Worm (Caenorhabditis elegans) whole organism, L1 larva: ENCODE data around the gene pde-12.

Experiments used
- F16B12.6 ChIP-seq: fragments of 150-350 bp; optimal IDR thresholded peaks from 2 replicates; lab custom pipeline; 2014; ENCODE audit warnings: missing biosample characterization, missing genetic modification characterization
- Y116A8C.19 ChIP-seq: sonication (generic microtip); optimal IDR thresholded peaks from 2 replicates; lab custom pipeline; 2016; ENCODE audit warnings: missing compliant biosample characterization, missing genetic modification characterization, borderline replicate concordance
- aha-1 ChIP-seq: fragments of 150-350 bp; optimal IDR thresholded peaks from 2 replicates; lab custom pipeline; 2014; ENCODE audit warnings: missing biosample characterization, missing genetic modification characterization
- alr-1 ChIP-seq: fragments of 200-800 bp; sonication (Bioruptor generic); optimal IDR thresholded peaks from 2 replicates; lab custom pipeline; 2018; ENCODE audit warnings: borderline replicate concordance, mild to moderate bottlenecking, missing genetic modification characterization, missing compliant biosample characterization
- aly-2 ChIP-seq: fragments of 150-350 bp; optimal IDR thresholded peaks from 2 replicates; lab custom pipeline; 2014; ENCODE audit warnings: missing biosample characterization, missing genetic modification characterization
- ceh-63 ChIP-seq: fragments of 200-800 bp; sonication (Bioruptor generic); optimal IDR thresholded peaks from 2 replicates; lab custom pipeline; 2018; ENCODE audit warnings: mild to moderate bottlenecking, missing genetic modification characterization, missing compliant biosample characterization
- ceh-8 ChIP-seq: fragments of 200-800 bp; sonication (Bioruptor generic); optimal IDR thresholded peaks from 2 replicates; lab custom pipeline; 2018; ENCODE audit warnings: mild to moderate bottlenecking, missing genetic modification characterization, moderate library complexity, missing compliant biosample characterization
- ceh-82 ChIP-seq, 3 experiments: fragments of 150-350 bp in 1 of 3; sonication (generic microtip) in 2 of 3; optimal IDR thresholded peaks; 2 replicates each; lab custom pipeline; 2014 to 2017; ENCODE audit warnings: missing biosample characterization in 3 of 3, missing genetic modification characterization in 3 of 3
- ces-1 ChIP-seq: fragments of 150-350 bp; optimal IDR thresholded peaks from 2 replicates; lab custom pipeline; 2014; ENCODE audit warnings: missing biosample characterization, missing genetic modification reagents, missing genetic modification characterization
- dpl-1 ChIP-seq, 3 experiments: fragments of 150-350 bp in 2 of 3; sonication (generic microtip) in 1 of 3; optimal IDR thresholded peaks; 2 replicates each; lab custom pipeline; 2014 to 2017; ENCODE audit warnings: missing biosample characterization in 3 of 3, missing genetic modification characterization in 3 of 3, missing genetic modification reagents in 3 of 3
- dsc-1 ChIP-seq: sonication (generic microtip); optimal IDR thresholded peaks from 2 replicates; lab custom pipeline; 2016; ENCODE audit warnings: mild to moderate bottlenecking, missing genetic modification characterization, missing compliant biosample characterization
- efl-1 ChIP-seq, 4 experiments: fragments of 150-350 bp; optimal IDR thresholded peaks in 3 of 4; peaks in 1 of 4; 1 replicate in 1 of 4; 2 replicates in 3 of 4; lab custom pipeline; 2014; ENCODE audit warnings: missing biosample characterization in 2 of 4, missing genetic modification characterization in 2 of 4, missing genetic modification reagents in 2 of 4
- egl-27 ChIP-seq, 2 experiments: fragments of 150-350 bp in 1 of 2; sonication (generic microtip); optimal IDR thresholded peaks; 3 replicates each; lab custom pipeline; 2017 to 2018; ENCODE audit warnings: missing biosample characterization in 2 of 2, missing genetic modification characterization in 2 of 2, missing genetic modification reagents in 2 of 2
- elt-2 ChIP-seq: sonication (generic microtip); optimal IDR thresholded peaks from 2 replicates; lab custom pipeline; 2016; ENCODE audit warnings: missing genetic modification characterization, mild to moderate bottlenecking, inconsistent platforms, missing compliant biosample characterization, missing genetic modification reagents
- elt-3 ChIP-seq, 6 experiments: fragments of 150-350 bp in 1 of 6; sonication (generic microtip); optimal IDR thresholded peaks; 2 replicates each; lab custom pipeline; 2017 to 2018; ENCODE audit warnings: missing biosample characterization in 6 of 6, missing genetic modification characterization in 6 of 6, inconsistent platforms in 1 of 6
- fkh-4 ChIP-seq: sonication (generic microtip); optimal IDR thresholded peaks from 2 replicates; lab custom pipeline; 2016; ENCODE audit warnings: missing compliant biosample characterization, missing genetic modification characterization, borderline replicate concordance
- fkh-8 ChIP-seq: sonication (generic microtip); optimal IDR thresholded peaks from 2 replicates; lab custom pipeline; 2016; ENCODE audit warnings: mild to moderate bottlenecking, missing genetic modification characterization, missing compliant biosample characterization
- fos-1 ChIP-seq: fragments of 150-350 bp; optimal IDR thresholded peaks from 2 replicates; lab custom pipeline; 2014; ENCODE audit warnings: missing biosample characterization, missing genetic modification characterization
- hlh-17 ChIP-seq: fragments of 200-800 bp; sonication (Bioruptor generic); optimal IDR thresholded peaks from 2 replicates; lab custom pipeline; 2018; ENCODE audit warnings: missing genetic modification characterization, mild to moderate bottlenecking, missing compliant biosample characterization, moderate library complexity, borderline replicate concordance
- hlh-4 ChIP-seq: sonication (generic microtip); optimal IDR thresholded peaks from 2 replicates; lab custom pipeline; 2016; ENCODE audit warnings: mild to moderate bottlenecking, missing genetic modification characterization, missing compliant biosample characterization
- irx-1 ChIP-seq: sonication (generic microtip); optimal IDR thresholded peaks from 2 replicates; lab custom pipeline; 2016; ENCODE audit warnings: missing genetic modification characterization, missing compliant biosample characterization
- isw-1 ChIP-seq: fragments of 200-800 bp; sonication (Bioruptor generic); IDR thresholded peaks from 2 replicates; pipeline ENCODE4 v1.3.6; 2022; ENCODE audit warnings: missing genetic modification characterization, missing compliant biosample characterization
- jun-1 ChIP-seq: fragments of 150-350 bp; optimal IDR thresholded peaks from 2 replicates; lab custom pipeline; 2014; ENCODE audit warnings: missing biosample characterization, missing genetic modification reagents, missing genetic modification characterization
- lin-15B ChIP-seq: fragments of 150-350 bp; sonication (generic microtip); optimal IDR thresholded peaks from 3 replicates; lab custom pipeline; 2014; ENCODE audit warnings: missing biosample characterization, missing genetic modification characterization
- lin-35 ChIP-seq, 2 experiments: fragments of 150-350 bp; optimal IDR thresholded peaks; 2 replicates each; lab custom pipeline; 2014; ENCODE audit warnings: missing biosample characterization in 2 of 2, missing genetic modification characterization in 2 of 2, missing genetic modification reagents in 2 of 2
- lin-39 ChIP-seq: fragments of 150-350 bp; optimal IDR thresholded peaks from 2 replicates; lab custom pipeline; 2014; ENCODE audit warnings: missing biosample characterization, missing genetic modification reagents, missing genetic modification characterization
- lir-3 ChIP-seq: sonication (generic microtip); optimal IDR thresholded peaks from 2 replicates; lab custom pipeline; 2016; ENCODE audit warnings: mild to moderate bottlenecking, missing genetic modification characterization, moderate library complexity, missing compliant biosample characterization; ENCODE audit not compliant: poor library complexity
- lsy-2 ChIP-seq, 2 experiments: fragments of 150-350 bp; optimal IDR thresholded peaks; 2 replicates each; lab custom pipeline; 2014; ENCODE audit warnings: missing biosample characterization in 2 of 2, missing genetic modification characterization in 2 of 2
- mdl-1 ChIP-seq, 2 experiments: fragments of 150-350 bp; optimal IDR thresholded peaks; 2 replicates each; lab custom pipeline; 2014 to 2017; ENCODE audit warnings: missing biosample characterization in 2 of 2, missing genetic modification characterization in 2 of 2, inconsistent platforms in 1 of 2
- mep-1 ChIP-seq: fragments of 150-350 bp; optimal IDR thresholded peaks from 2 replicates; lab custom pipeline; 2014; ENCODE audit warnings: missing biosample characterization, missing genetic modification characterization
- nhr-11 ChIP-seq: fragments of 150-350 bp; optimal IDR thresholded peaks from 2 replicates; lab custom pipeline; 2014; ENCODE audit warnings: missing biosample characterization, missing genetic modification characterization
- nhr-12 ChIP-seq: sonication (generic microtip); optimal IDR thresholded peaks from 2 replicates; lab custom pipeline; 2017; ENCODE audit warnings: missing biosample characterization, missing genetic modification characterization
- nhr-19 ChIP-seq: fragments of 200-800 bp; sonication (Bioruptor generic); conservative IDR thresholded peaks from 2 replicates; pipeline ENCODE4 v1.3.6; 2022; ENCODE audit warnings: missing genetic modification characterization, missing compliant biosample characterization
- nhr-20 ChIP-seq: sonication (generic microtip); optimal IDR thresholded peaks from 2 replicates; lab custom pipeline; 2016; ENCODE audit warnings: mild to moderate bottlenecking, missing genetic modification characterization, missing compliant biosample characterization
- nhr-28 ChIP-seq: fragments of 150-350 bp; optimal IDR thresholded peaks from 2 replicates; lab custom pipeline; 2014; ENCODE audit warnings: missing biosample characterization, missing genetic modification characterization
- nhr-47 ChIP-seq: sonication (generic microtip); optimal IDR thresholded peaks from 2 replicates; lab custom pipeline; 2016; ENCODE audit warnings: mild to moderate bottlenecking, missing genetic modification characterization, moderate library complexity, missing compliant biosample characterization
- nhr-71 ChIP-seq: sonication (generic microtip); optimal IDR thresholded peaks from 2 replicates; lab custom pipeline; 2016; ENCODE audit warnings: mild to moderate bottlenecking, missing genetic modification characterization, moderate library complexity, missing compliant biosample characterization
- nhr-76 ChIP-seq: sonication (generic microtip); optimal IDR thresholded peaks from 2 replicates; lab custom pipeline; 2017; ENCODE audit warnings: missing biosample characterization, missing genetic modification characterization
- nhr-77 ChIP-seq: fragments of 150-350 bp; optimal IDR thresholded peaks from 2 replicates; lab custom pipeline; 2014; ENCODE audit warnings: missing biosample characterization, missing genetic modification characterization
- nhr-85 ChIP-seq: sonication (generic microtip); peaks from one replicate; lab custom pipeline; 2016; ENCODE audit warnings: missing genetic modification characterization, inconsistent platforms, missing compliant biosample characterization
- nhr-90 ChIP-seq: sonication (generic microtip); optimal IDR thresholded peaks from 2 replicates; lab custom pipeline; 2016; ENCODE audit warnings: mild to moderate bottlenecking, missing genetic modification characterization, missing compliant biosample characterization; ENCODE audit not compliant: poor library complexity
- pqm-1 ChIP-seq: sonication (generic microtip); optimal IDR thresholded peaks from 3 replicates; lab custom pipeline; 2017; ENCODE audit warnings: missing biosample characterization, missing genetic modification characterization
- skn-1 ChIP-seq: fragments of 150-350 bp; optimal IDR thresholded peaks from 2 replicates; lab custom pipeline; 2014; ENCODE audit warnings: missing biosample characterization, missing genetic modification characterization
- snpc-4 ChIP-seq: fragments of 150-350 bp; optimal IDR thresholded peaks from 2 replicates; lab custom pipeline; 2014; ENCODE audit warnings: missing biosample characterization, missing genetic modification characterization
- sptf-1 ChIP-seq: fragments of 150-350 bp; optimal IDR thresholded peaks from 2 replicates; lab custom pipeline; 2014; ENCODE audit warnings: missing biosample characterization, missing genetic modification characterization
- sup-37 ChIP-seq: fragments of 200-800 bp; sonication (Bioruptor generic); optimal IDR thresholded peaks from 2 replicates; lab custom pipeline; 2018; ENCODE audit warnings: mild to moderate bottlenecking, missing genetic modification characterization, missing compliant biosample characterization
- unc-98 ChIP-seq: fragments of 200-800 bp; sonication (Bioruptor generic); IDR thresholded peaks from 2 replicates; pipeline ENCODE4 v1.3.6; 2022; ENCODE audit warnings: missing genetic modification characterization, missing compliant biosample characterization
- xbp-1 ChIP-seq: sonication (generic microtip); optimal IDR thresholded peaks from 2 replicates; lab custom pipeline; 2016; ENCODE audit warnings: missing genetic modification characterization, missing compliant biosample characterization
- zip-4 ChIP-seq: fragments of 200-800 bp; sonication (Bioruptor generic); optimal IDR thresholded peaks from 2 replicates; lab custom pipeline; 2018; ENCODE audit warnings: mild to moderate bottlenecking, missing genetic modification characterization, moderate library complexity, missing compliant biosample characterization
- ztf-11 ChIP-seq, 2 experiments: sonication (generic microtip); optimal IDR thresholded peaks; 2 replicates each; lab custom pipeline; 2016 to 2017; ENCODE audit warnings: missing genetic modification characterization in 2 of 2, missing biosample characterization in 1 of 2, missing compliant biosample characterization in 1 of 2
- ztf-4 ChIP-seq: fragments of 150-350 bp; optimal IDR thresholded peaks from 2 replicates; lab custom pipeline; 2014; ENCODE audit warnings: missing biosample characterization, missing genetic modification characterization

pde-12 gene

DNA sequence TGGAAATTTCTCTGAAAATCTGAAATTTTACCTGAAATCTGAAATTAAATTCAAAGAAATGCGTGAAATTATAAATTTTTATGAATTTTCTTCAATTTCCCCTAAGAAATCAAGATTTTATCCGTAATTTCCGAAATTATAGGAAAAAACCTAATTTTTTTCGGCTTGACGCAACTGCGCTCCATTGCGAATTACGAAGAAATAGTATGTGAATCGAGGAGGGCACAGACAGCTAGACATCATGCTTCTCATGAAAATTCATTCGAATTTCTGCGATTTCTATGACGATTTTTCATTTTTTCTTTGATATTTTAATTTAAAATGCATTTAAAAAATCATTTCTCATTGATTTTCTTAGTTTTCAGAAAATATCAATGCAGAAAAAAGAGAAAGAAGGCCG, 37.2 kb upstream of the pde-12 start (continued):
- TF ChIP-seq F16B12.6 (tag; lab: Kevin White, UChicago) (peak; percentile 53), nhr-90 (no peak), dpl-1 (GFP tag; optimal IDR thresholded peaks at IDR 0.05; lab: Kevin White, UChicago) (peak; percentile 68 to 78 (median 77)), lsy-2 (tag; optimal IDR thresholded peaks at IDR 0.05; lab: Kevin White, UChicago) (peak; percentile 82 to 84), zip-4 (no peak), fkh-4 (tag; lab: Kevin White, UChicago) (no peak), sup-37 (GFP tag; lab: Kevin White, UChicago) (no peak), mdl-1 (tag; optimal IDR thresholded peaks at IDR 0.05; lab: Kevin White, UChicago) (peak in 1 of 2 experiments; percentile 52), Y116A8C.19 (no peak), elt-3 (tag; optimal IDR thresholded peaks at IDR 0.05; lab: Kevin White, UChicago) (peak in 2 of 6 experiments; percentile 35 to 36), dsc-1 (tag; lab: Kevin White, UChicago) (peak; percentile 81), nhr-28 (tag; lab: Kevin White, UChicago) (no peak), nhr-12 (no peak), nhr-47 (tag; lab: Kevin White, UChicago) (peak; percentile 84), fos-1 (peak; percentile 56), jun-1 (tag; lab: Kevin White, UChicago) (peak; percentile 35), nhr-76 (tag; lab: Kevin White, UChicago) (no peak), nhr-11 (tag; lab: Kevin White, UChicago) (peak; percentile 58), ztf-4 (no peak), unc-98 (GFP tag; lab: Robert Waterston, UW) (no peak), egl-27 (tag; optimal IDR thresholded peaks at IDR 0.05; lab: Kevin White, UChicago) (no peak), lir-3 (no peak), nhr-19 (peak; percentile 74), ceh-63 (GFP tag; lab: Kevin White, UChicago) (no peak), snpc-4 (tag; lab: Kevin White, UChicago) (peak; percentile 37), hlh-17 (no peak), nhr-77 (peak; percentile 56), hlh-4 (tag; lab: Kevin White, UChicago) (no peak), pqm-1 (tag; lab: Kevin White, UChicago) (no peak), alr-1 (no peak), xbp-1 (tag; lab: Kevin White, UChicago) (peak; percentile 79), ztf-11 (tag; optimal IDR thresholded peaks at IDR 0.05; lab: Kevin White, UChicago) (peak in 1 of 2 experiments; percentile 48), mep-1 (tag; lab: Kevin White, UChicago) (peak; percentile 89), nhr-71 (tag; lab: Kevin White, UChicago) (no peak), ces-1 (no peak), irx-1 (peak; percentile 73), lin-39 (peak; percentile 74), sptf-1 (tag; lab: Kevin White, UChicago) (no peak), nhr-85 (peak; percentile 87), efl-1 (optimal IDR thresholded peaks at IDR 0.05; lab: Kevin White, UChicago) (peak; percentile 80 to 84), efl-1 (GFP tag; optimal IDR thresholded peaks at IDR 0.05 in 1 of 2; lab: Kevin White, UChicago) (peak; percentile 78 to 96), aly-2 (tag; lab: Kevin White, UChicago) (peak; percentile 41), isw-1 (GFP tag; lab: Robert Waterston, UW) (peak; percentile 61), elt-2 (tag; lab: Kevin White, UChicago) (no peak), lin-35 (GFP tag; optimal IDR thresholded peaks at IDR 0.05; lab: Kevin White, UChicago) (peak; percentile 64 to 84), aha-1 (tag; lab: Kevin White, UChicago) (peak; percentile 2), ceh-8 (GFP tag; lab: Kevin White, UChicago) (no peak), lin-15B (tag; lab: Kevin White, UChicago) (peak; percentile 85), ceh-82 (tag; optimal IDR thresholded peaks at IDR 0.05; lab: Kevin White, UChicago) (peak; percentile 49 to 74 (median 72)), skn-1 (tag; lab: Kevin White, UChicago) (peak; percentile 80), fkh-8 (tag; lab: Kevin White, UChicago) (peak; percentile 47), nhr-20 (no peak)
- TF ChIP-seq, all 84 proteins: peak for 44
